Fruit fly (Drosophila melanogaster): ENCODE results near the gene LeuRS-m.
A peak's percentile ranks its signal among the peaks of the same experiment; 100 is the strongest.

Gene LeuRS-m

dm6 chr3L:4814184-4814583 lies 11.5 kb upstream of the LeuRS-m start:
- no peak for TF ChIP-seq CG3032 (tag; optimal IDR thresholded peaks at IDR 0.05)
- no peak for TF ChIP-seq CG34406 (GFP tag; optimal IDR thresholded peaks at IDR 0.05)
- TF ChIP-seq CG3919 (GFP tag; optimal IDR thresholded peaks at IDR 0.05), result no peak
- TF ChIP-seq fd85E (GFP tag; optimal IDR thresholded peaks at IDR 0.05), result no peak
- TF ChIP-seq CG11902 (GFP tag; optimal IDR thresholded peaks at IDR 0.05), result no peak
- TF ChIP-seq CG16779 (tag; optimal IDR thresholded peaks at IDR 0.05), result no peak
- no peak for TF ChIP-seq CG11294 (GFP tag; IDR thresholded peaks at IDR 0.05)
- no peak for TF ChIP-seq topi (GFP tag; optimal IDR thresholded peaks at IDR 0.05)
- no peak for TF ChIP-seq dsx (GFP tag; optimal IDR thresholded peaks at IDR 0.05; ENCODE audit: poor library complexity, severe bottlenecking)
- TF ChIP-seq cyc (GFP tag; optimal IDR thresholded peaks at IDR 0.05), result no peak
- no peak for TF ChIP-seq CG6163 (GFP tag; IDR thresholded peaks at IDR 0.05)
- no peak for TF ChIP-seq Ets96B (tag; optimal IDR thresholded peaks at IDR 0.05)
- TF ChIP-seq OdsH (GFP tag; optimal IDR thresholded peaks at IDR 0.05), result no peak
- no peak for TF ChIP-seq CG15336 (GFP tag; IDR thresholded peaks at IDR 0.05)
- TF ChIP-seq Sox102F (GFP tag; optimal IDR thresholded peaks at IDR 0.05), result no peak
- TF ChIP-seq CG11762 (GFP tag; optimal IDR thresholded peaks at IDR 0.05; ENCODE audit: insufficient read depth), result no peak
- no peak for TF ChIP-seq svp (GFP tag)
- no peak for TF ChIP-seq acj6 (GFP tag; optimal IDR thresholded peaks at IDR 0.05)
- no peak for TF ChIP-seq CG32006 (GFP tag; optimal IDR thresholded peaks at IDR 0.05)

DNA sequence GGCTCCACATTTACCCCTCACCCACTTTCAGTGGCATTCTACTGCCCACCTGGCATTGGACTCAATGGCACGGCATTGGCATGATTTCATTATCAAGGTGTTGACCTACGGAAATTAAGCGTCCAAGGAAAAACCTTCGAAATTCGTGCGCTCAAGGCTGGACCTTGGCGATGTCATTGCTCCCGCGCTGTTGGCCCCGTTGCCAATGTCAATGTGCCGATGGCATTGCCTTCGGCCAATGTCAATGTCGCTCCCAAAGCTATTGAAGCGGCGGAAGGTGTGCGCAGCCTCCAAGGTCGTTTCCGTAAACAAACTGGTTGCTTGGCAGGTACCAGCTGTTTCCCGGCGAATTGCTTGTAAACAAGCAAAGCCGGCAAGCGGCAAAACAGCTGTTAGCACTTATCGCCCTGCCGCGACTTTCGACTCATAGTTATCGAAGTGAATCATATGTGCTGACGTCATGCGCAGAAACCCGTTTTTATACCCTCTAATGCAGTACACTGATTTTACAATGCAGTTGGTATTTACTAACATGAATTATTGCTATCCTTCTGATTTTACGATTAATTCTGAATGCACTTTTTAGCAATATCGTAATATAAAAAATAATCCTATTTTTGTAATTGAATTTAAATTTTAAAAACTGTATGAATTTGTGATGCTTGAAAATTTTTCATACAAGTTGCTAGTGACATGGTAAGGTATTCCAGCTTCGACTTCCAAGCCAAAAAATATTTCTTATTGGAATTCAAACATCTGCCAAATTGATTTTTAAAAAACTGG lies 1.1 kb upstream of the LeuRS-m start:
- TF ChIP-seq CG6792 (GFP tag; optimal IDR thresholded peaks at IDR 0.05) (peak; percentile 94), CG8632 (GFP tag; optimal IDR thresholded peaks at IDR 0.05) (peak; percentile 94), CG3032 (tag; optimal IDR thresholded peaks at IDR 0.05) (peak; percentile 90), CG4318 (GFP tag; optimal IDR thresholded peaks at IDR 0.05) (peak; percentile 89), CG31627 (GFP tag; optimal IDR thresholded peaks at IDR 0.05) (peak; percentile 93), Ets21C (GFP tag; optimal IDR thresholded peaks at IDR 0.05) (peak; percentile 86), CG8119 (GFP tag; IDR thresholded peaks at IDR 0.05) (peak; percentile 98), vri (GFP tag; optimal IDR thresholded peaks at IDR 0.05) (no peak), esn (GFP tag; optimal IDR thresholded peaks at IDR 0.05) (peak; percentile 97), Blimp-1 (GFP tag; optimal IDR thresholded peaks at IDR 0.05) (peak; percentile 73), Sox14 (GFP tag; optimal IDR thresholded peaks at IDR 0.05) (peak; percentile 94), dac (GFP tag; optimal IDR thresholded peaks at IDR 0.05) (no peak), CG32006 (GFP tag; optimal IDR thresholded peaks at IDR 0.05) (peak; percentile 97), CG11294 (GFP tag; IDR thresholded peaks at IDR 0.05) (peak; percentile 96), CG6854 (GFP tag; optimal IDR thresholded peaks at IDR 0.05) (peak; percentile 81), pdm3 (GFP tag; optimal IDR thresholded peaks at IDR 0.05) (peak; percentile 96), dsx (GFP tag; optimal IDR thresholded peaks at IDR 0.05; ENCODE audit: poor library complexity, severe bottlenecking) (no peak), CG10631 (GFP tag; optimal IDR thresholded peaks at IDR 0.05) (peak; percentile 94), fd59A (GFP tag; optimal IDR thresholded peaks at IDR 0.05) (peak; percentile 87), Smox (GFP tag; optimal IDR thresholded peaks at IDR 0.05) (peak; percentile 93), CG7368 (GFP tag; optimal IDR thresholded peaks at IDR 0.05) (peak; percentile 92), cyc (GFP tag; optimal IDR thresholded peaks at IDR 0.05) (no peak), achi (GFP tag; optimal IDR thresholded peaks at IDR 0.05) (peak; percentile 95), fd85E (GFP tag; optimal IDR thresholded peaks at IDR 0.05) (peak; percentile 80), Eip93F (GFP tag; optimal IDR thresholded peaks at IDR 0.05) (peak; percentile 73), Ets96B (tag; optimal IDR thresholded peaks at IDR 0.05) (no peak), CG34406 (GFP tag; optimal IDR thresholded peaks at IDR 0.05) (peak; percentile 95), fkh (GFP tag; optimal IDR thresholded peaks at IDR 0.05) (no peak), CG8319 (GFP tag; optimal IDR thresholded peaks at IDR 0.05) (peak; percentile 89), Met (GFP tag; optimal IDR thresholded peaks at IDR 0.05) (peak; percentile 94), Eip75B (GFP tag; optimal IDR thresholded peaks at IDR 0.05) (peak; percentile 92), CG11902 (GFP tag; optimal IDR thresholded peaks at IDR 0.05) (peak; percentile 87), spab (GFP tag; optimal IDR thresholded peaks at IDR 0.05) (peak; percentile 89), CG6163 (GFP tag; IDR thresholded peaks at IDR 0.05) (peak; percentile 98), CG11762 (GFP tag; optimal IDR thresholded peaks at IDR 0.05; ENCODE audit: insufficient read depth) (peak; percentile 90), acj6 (GFP tag; optimal IDR thresholded peaks at IDR 0.05) (peak; percentile 95), svp (GFP tag) (peak; percentile 98), Eip78C (GFP tag) (peak; percentile 99), Hr38 (GFP tag; optimal IDR thresholded peaks at IDR 0.05) (no peak), CG15336 (GFP tag; IDR thresholded peaks at IDR 0.05) (peak; percentile 98), CG6808 (GFP tag; optimal IDR thresholded peaks at IDR 0.05) (peak; percentile 88), CG9139 (GFP tag; optimal IDR thresholded peaks at IDR 0.05) (peak; percentile 83)
